Fruit fly (Drosophila melanogaster): Measurements from ENCODE around the gene CG33630.

Gene CG33630

dm6 chr3R:10070817-10071216 lies 8.4 kb downstream of the CG33630 start, which contains the start of gene nerfin-2:
Gene nerfin-2, plus strand, starts transcription at chr3R:10071117.
- TF ChIP-seq CG10959 (GFP tag; IDR thresholded peaks at IDR 0.05), result no peak
- TF ChIP-seq HHEX (GFP tag; optimal IDR thresholded peaks at IDR 0.05), result no peak
- no peak for TF ChIP-seq Fer3 (tag; optimal IDR thresholded peaks at IDR 0.05)
- no peak for TF ChIP-seq CG6175 (GFP tag; IDR thresholded peaks at IDR 0.05)
- TF ChIP-seq pnt (GFP tag; optimal IDR thresholded peaks at IDR 0.05), result no peak
- TF ChIP-seq CG14667 (GFP tag; IDR thresholded peaks at IDR 0.05), result no peak

- TF ChIP-seq NK7.1 (GFP tag; optimal IDR thresholded peaks at IDR 0.05) (no peak), sug (tag; optimal IDR thresholded peaks at IDR 0.05) (no peak), CG43689 (GFP tag; IDR thresholded peaks at IDR 0.05) (no peak), CG16779 (GFP tag; IDR thresholded peaks at IDR 0.05) (no peak), dmrt11E (tag; optimal IDR thresholded peaks at IDR 0.05) (no peak), Dip2 (GFP tag; IDR thresholded peaks at IDR 0.05) (no peak), danr (GFP tag; IDR thresholded peaks at IDR 0.05) (no peak), crc (GFP tag; optimal IDR thresholded peaks at IDR 0.05) (no peak), pita (GFP tag; optimal IDR thresholded peaks at IDR 0.05) (no peak), Trl (optimal IDR thresholded peaks at IDR 0.05) (no peak), Trl (GFP tag; optimal IDR thresholded peaks at IDR 0.05) (no peak), Asciz (GFP tag; optimal IDR thresholded peaks at IDR 0.05) (no peak), CG11456 (GFP tag; IDR thresholded peaks at IDR 0.05) (no peak), CG6175 (GFP tag; IDR thresholded peaks at IDR 0.05) (no peak), CG6689 (GFP tag; IDR thresholded peaks at IDR 0.05) (no peak), CG7372 (GFP tag; IDR thresholded peaks at IDR 0.05) (no peak), fru (optimal IDR thresholded peaks at IDR 0.05) (no peak), so (GFP tag; IDR thresholded peaks at IDR 0.05) (no peak), CG12104 (GFP tag; optimal IDR thresholded peaks at IDR 0.05) (no peak), CG12659 (GFP tag; optimal IDR thresholded peaks at IDR 0.05) (no peak), Sin3A (optimal IDR thresholded peaks at IDR 0.05) (no peak)
Observed at dm6 chr3R:10075323-10075788, 12.9 kb downstream of the CG33630 start, which contains the start of gene Alp13. Gene Alp13, minus strand, starts transcription at chr3R:10075373.

DNA sequence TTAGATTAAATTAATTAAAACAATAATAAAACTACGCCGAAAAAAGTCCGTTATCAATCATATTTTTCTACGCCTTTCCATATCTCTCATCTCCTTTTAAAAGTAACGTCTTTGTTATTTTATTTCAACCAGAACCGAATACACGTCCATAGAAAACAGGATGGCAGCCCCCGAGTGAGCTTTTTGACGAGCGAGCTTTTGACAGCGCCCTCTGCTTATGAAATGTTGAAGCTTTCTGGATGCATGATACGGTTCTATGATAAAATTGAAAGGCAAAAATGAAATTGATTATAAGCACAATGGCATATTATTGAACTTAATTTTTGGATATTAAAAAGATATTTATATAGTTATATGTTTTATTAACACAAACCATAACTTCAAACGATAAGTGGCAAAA lies 14.2 kb downstream of the CG33630 start:
- TF ChIP-seq onecut (GFP tag; IDR thresholded peaks at IDR 0.05), result peak; percentile 17; the same call in 1 of the 2 replicates
- TF ChIP-seq fru (optimal IDR thresholded peaks at IDR 0.05), result no peak
- peak; percentile 26 for TF ChIP-seq Dp (GFP tag; optimal IDR thresholded peaks at IDR 0.05)
- peak; percentile 27; the same call in 1 of the 2 replicates for TF ChIP-seq CG32532 (GFP tag; IDR thresholded peaks at IDR 0.05)
- TF ChIP-seq pzg (GFP tag; optimal IDR thresholded peaks at IDR 0.05), result peak; percentile 29
- TF ChIP-seq CG1602 (GFP tag; optimal IDR thresholded peaks at IDR 0.05), result no peak
- peak; percentile 40; the same call in 1 of the 2 replicates for TF ChIP-seq Rfx (GFP tag; IDR thresholded peaks at IDR 0.05)
- peak; percentile 20 for TF ChIP-seq Lhr (GFP tag; optimal IDR thresholded peaks at IDR 0.05)
- TF ChIP-seq CrebB (tag; optimal IDR thresholded peaks at IDR 0.05), result no peak
- TF ChIP-seq sqz (GFP tag; optimal IDR thresholded peaks at IDR 0.05), result no peak
- no peak for TF ChIP-seq abd-A (tag; optimal IDR thresholded peaks at IDR 0.05)
- peak; percentile 97 for TF ChIP-seq CG12769 (tag; optimal IDR thresholded peaks at IDR 0.05)
- no peak for TF ChIP-seq slp2 (GFP tag; optimal IDR thresholded peaks at IDR 0.05)
- no peak for TF ChIP-seq CG15696 (tag; optimal IDR thresholded peaks at IDR 0.05)
- no peak for TF ChIP-seq CG16815 (GFP tag; optimal IDR thresholded peaks at IDR 0.05)
- TF ChIP-seq Fer3 (tag; optimal IDR thresholded peaks at IDR 0.05), result no peak
- peak; percentile 37 for TF ChIP-seq Hmr (GFP tag; optimal IDR thresholded peaks at IDR 0.05)
- TF ChIP-seq CG2120 (GFP tag; optimal IDR thresholded peaks at IDR 0.05), result peak; percentile 6
- peak; percentile 68 for TF ChIP-seq Med (GFP tag)
- peak; percentile 28 for TF ChIP-seq HmgZ (tag; optimal IDR thresholded peaks at IDR 0.05)
- TF ChIP-seq grn (GFP tag; optimal IDR thresholded peaks at IDR 0.05), result peak; percentile 33
- TF ChIP-seq pb (GFP tag; optimal IDR thresholded peaks at IDR 0.05), result no peak
- peak; percentile 89 for TF ChIP-seq Dip2 (GFP tag; IDR thresholded peaks at IDR 0.05)
- TF ChIP-seq chinmo (GFP tag; IDR thresholded peaks at IDR 0.05; ENCODE audit: partially characterized antibody), result 0 out of 4 replicates have a peak, but pooled peaks have one; percentile 14
- peak; percentile 100 for TF ChIP-seq CG15601 (tag; optimal IDR thresholded peaks at IDR 0.05)
- no peak for TF ChIP-seq CkIIα-i1 (GFP tag; IDR thresholded peaks at IDR 0.05)
- TF ChIP-seq Dek (tag; optimal IDR thresholded peaks at IDR 0.05), result peak; percentile 22

Data from whole organism, embryonic.